Fruit fly (Drosophila melanogaster): Measurements from ENCODE around the gene Pus7.

The Pus7 gene

dm6 chr3L:8506975-8507441 is 2.8 kb upstream of the Pus7 start, which contains the start of gene CG43163 (continued):
- TF ChIP-seq usp (GFP tag; optimal IDR thresholded peaks at IDR 0.05) (no peak), Sry-δ (GFP tag; optimal IDR thresholded peaks at IDR 0.05) (peak; percentile 17), YL-1 (GFP tag; optimal IDR thresholded peaks at IDR 0.05) (peak; percentile 55), unpg (GFP tag; optimal IDR thresholded peaks at IDR 0.05) (peak; percentile 84), pum (GFP tag; optimal IDR thresholded peaks at IDR 0.05) (peak; percentile 24), danr (GFP tag; IDR thresholded peaks at IDR 0.05) (peak; percentile 60), Dbx (GFP tag; IDR thresholded peaks at IDR 0.05) (peak; percentile 61; the same call in 1 of the 3 replicates), Scr (GFP tag; IDR thresholded peaks at IDR 0.05; ENCODE audit: partially characterized antibody) (no peak), grn (GFP tag; optimal IDR thresholded peaks at IDR 0.05) (no peak), gsb-n (tag; optimal IDR thresholded peaks at IDR 0.05) (peak; percentile 68), da (GFP tag; optimal IDR thresholded peaks at IDR 0.05) (no peak), CG12391 (tag; optimal IDR thresholded peaks at IDR 0.05) (peak; percentile 81), CG6765 (GFP tag; optimal IDR thresholded peaks at IDR 0.05) (peak; percentile 24), bbx (GFP tag; IDR thresholded peaks at IDR 0.05; ENCODE audit: partially characterized antibody) (no peak), CHES-1-like (GFP tag; optimal IDR thresholded peaks at IDR 0.05) (peak; percentile 28), CG10543 (GFP tag; optimal IDR thresholded peaks at IDR 0.05) (peak; percentile 42), E2f1 (GFP tag; IDR thresholded peaks at IDR 0.05) (peak; percentile 65), CG14441 (GFP tag; IDR thresholded peaks at IDR 0.05) (peak; percentile 66), CG8765 (GFP tag; IDR thresholded peaks at IDR 0.05) (peak; percentile 14; the same call in 1 of the 2 replicates), Camta (GFP tag; optimal IDR thresholded peaks at IDR 0.05) (peak; percentile 18), trh (GFP tag; optimal IDR thresholded peaks at IDR 0.05) (no peak), CG7928 (GFP tag; optimal IDR thresholded peaks at IDR 0.05) (no peak), Eip74EF (GFP tag; optimal IDR thresholded peaks at IDR 0.05) (peak in 1 of 2 experiments; percentile 58), CG8281 (tag; optimal IDR thresholded peaks at IDR 0.05) (no peak), eyg (GFP tag; optimal IDR thresholded peaks at IDR 0.05) (no peak), Pdp1 (GFP tag; optimal IDR thresholded peaks at IDR 0.05) (peak; percentile 23 to 66), Doc3 (GFP tag; IDR thresholded peaks at IDR 0.05; ENCODE audit: partially characterized antibody) (no peak), Dad (GFP tag; optimal IDR thresholded peaks at IDR 0.05) (no peak), Six4 (GFP tag; optimal IDR thresholded peaks at IDR 0.05) (peak; percentile 8), CG2129 (GFP tag; IDR thresholded peaks at IDR 0.05; ENCODE audit: partially characterized antibody) (no peak), onecut (GFP tag; IDR thresholded peaks at IDR 0.05) (peak; percentile 44; the same call in 1 of the 2 replicates), CG12104 (GFP tag; optimal IDR thresholded peaks at IDR 0.05) (peak; percentile 12), CG14965 (GFP tag; optimal IDR thresholded peaks at IDR 0.05; ENCODE audit: borderline replicate concordance) (no peak), sd (tag; optimal IDR thresholded peaks at IDR 0.05) (peak; percentile 53), ttk (GFP tag; IDR thresholded peaks at IDR 0.05) (no peak), CG6654 (GFP tag; optimal IDR thresholded peaks at IDR 0.05) (no peak), pho (GFP tag; optimal IDR thresholded peaks at IDR 0.05) (peak; percentile 12), CG16813 (GFP tag; IDR thresholded peaks at IDR 0.05; ENCODE audit: partially characterized antibody) (0 out of 3 replicates have a peak, but pooled peaks have one; percentile 34), Meics (GFP tag; optimal IDR thresholded peaks at IDR 0.05) (peak; percentile 61), CG18599 (GFP tag; optimal IDR thresholded peaks at IDR 0.05) (peak; percentile 54), NC2β (GFP tag; optimal IDR thresholded peaks at IDR 0.05) (peak; percentile 61), CG32767 (GFP tag; IDR thresholded peaks at IDR 0.05) (peak; percentile 89), sens (GFP tag) (peak; percentile 93), CG8388 (GFP tag; optimal IDR thresholded peaks at IDR 0.05) (peak; percentile 68), gem (tag; optimal IDR thresholded peaks at IDR 0.05) (peak; percentile 86), CG10462 (GFP tag; optimal IDR thresholded peaks at IDR 0.05) (peak; percentile 34), cwo (GFP tag; optimal IDR thresholded peaks at IDR 0.05) (peak; percentile 32), Abd-B (GFP tag; optimal IDR thresholded peaks at IDR 0.05) (peak; percentile 42), C15 (GFP tag; IDR thresholded peaks at IDR 0.05) (no peak), CG3065 (GFP tag; optimal IDR thresholded peaks at IDR 0.05) (peak; percentile 7)

All from whole organism, embryonic.